Worm (Caenorhabditis elegans) whole organism, young adult: ENCODE measurements around the gene C15H9.3.

Experiments
- F39B2.1 ChIP-seq: fragments of 200-800 bp; sonication (Bioruptor generic); IDR thresholded peaks from 2 replicates; pipeline ENCODE4 v1.3.6; 2022; ENCODE audit warnings: missing genetic modification reagents, missing genetic modification characterization, missing compliant biosample characterization
- F49E8.2 ChIP-seq: sonication (generic microtip); optimal IDR thresholded peaks from 3 replicates; lab custom pipeline; 2017; ENCODE audit warnings: missing genetic modification characterization, mild to moderate bottlenecking, missing compliant biosample characterization, antibody characterized with exemption, moderate library complexity; ENCODE audit not compliant: insufficient read depth
- F52B5.7 ChIP-seq: sonication (generic microtip); optimal IDR thresholded peaks from 2 replicates; lab custom pipeline; 2016; ENCODE audit warnings: mild to moderate bottlenecking, missing genetic modification characterization, missing compliant biosample characterization
- aptf-2 ChIP-seq: fragments of 200-800 bp; sonication (Bioruptor generic); conservative IDR thresholded peaks from 2 replicates; pipeline ENCODE4 v1.3.6; 2022; ENCODE audit warnings: missing genetic modification reagents, missing genetic modification characterization, missing compliant biosample characterization
- egl-44 ChIP-seq: fragments of 200-800 bp; sonication (Bioruptor generic); IDR thresholded peaks from 2 replicates; pipeline ENCODE4 v1.3.6; 2022; ENCODE audit warnings: missing genetic modification reagents, missing genetic modification characterization, missing compliant biosample characterization
- fkh-3 ChIP-seq: sonication (generic microtip); optimal IDR thresholded peaks from 2 replicates; lab custom pipeline; 2016; ENCODE audit warnings: mild to moderate bottlenecking, missing genetic modification characterization, missing compliant biosample characterization
- madf-6 ChIP-seq: fragments of 200-800 bp; sonication (Bioruptor generic); IDR thresholded peaks from 2 replicates; pipeline ENCODE4 v1.3.6; 2022; ENCODE audit warnings: missing genetic modification reagents, missing genetic modification characterization, missing compliant biosample characterization
- nhr-179 ChIP-seq: sonication (generic microtip); optimal IDR thresholded peaks from 2 replicates; lab custom pipeline; 2016; ENCODE audit warnings: mild to moderate bottlenecking, missing genetic modification characterization, missing compliant biosample characterization
- snpc-4 ChIP-seq, 5 experiments: fragments of 150-350 bp in 1 of 5; sonication (generic microtip) in 4 of 5; optimal IDR thresholded peaks; 2 replicates each; lab custom pipeline; 2014 to 2018; ENCODE audit warnings: missing genetic modification characterization in 5 of 5, missing biosample characterization in 3 of 5, antibody characterized with exemption in 2 of 5, mild to moderate bottlenecking in 2 of 5, missing compliant biosample characterization in 2 of 5, missing genotype in 2 of 5, moderate library complexity in 2 of 5, missing genetic modification reagents in 1 of 5
- ztf-25 ChIP-seq: fragments of 200-800 bp; sonication (Bioruptor generic); IDR thresholded peaks from 2 replicates; pipeline ENCODE4 v1.3.6; 2022; ENCODE audit warnings: missing genetic modification reagents, missing genetic modification characterization, missing compliant biosample characterization
- ztf-26 ChIP-seq: sonication (generic microtip); optimal IDR thresholded peaks from 2 replicates; lab custom pipeline; 2017; ENCODE audit warnings: missing genetic modification characterization, missing compliant biosample characterization

DNA sequence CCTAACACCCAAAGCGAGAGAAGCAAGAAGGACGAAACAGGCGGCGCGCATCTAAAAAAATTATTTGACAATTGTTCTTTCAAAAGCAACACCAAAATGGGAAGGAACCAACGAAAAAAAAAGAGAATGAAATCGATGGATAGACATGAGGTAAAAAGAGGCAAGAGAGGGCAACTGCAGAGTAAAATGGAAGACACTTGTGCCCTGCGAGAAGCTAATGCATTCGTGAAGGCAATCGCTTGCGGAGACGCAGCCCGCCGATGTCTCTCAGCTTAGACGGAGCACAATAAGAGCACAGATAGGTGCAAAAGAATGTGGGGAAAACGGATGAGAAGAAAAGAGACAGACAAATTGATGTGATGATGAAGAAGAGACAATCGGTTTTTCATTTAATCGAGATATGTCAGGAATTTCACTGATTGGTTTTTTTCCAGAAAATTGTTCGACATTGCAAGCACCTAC lies 12.7 kb downstream of the C15H9.3 start, which contains the start of gene C15H9.9:
- TF ChIP-seq egl-44 (GFP tag; lab: Robert Waterston, UW) (no peak), nhr-179 (no peak), madf-6 (GFP tag; lab: Robert Waterston, UW) (no peak), fkh-3 (no peak), ztf-26 (tag; lab: Kevin White, UChicago) (no peak), F39B2.1 (GFP tag; lab: Robert Waterston, UW) (no peak), F52B5.7 (tag; lab: Kevin White, UChicago) (no peak), F49E8.2 (tag; lab: Kevin White, UChicago) (no peak), ztf-25 (GFP tag; lab: Robert Waterston, UW) (no peak), snpc-4 (GFP tag; optimal IDR thresholded peaks at IDR 0.05; lab: Kevin White, UChicago) (no peak), snpc-4 (tag; optimal IDR thresholded peaks at IDR 0.05; lab: Kevin White, UChicago) (no peak), aptf-2 (GFP tag; lab: Robert Waterston, UW) (no peak)
